Worm (Caenorhabditis elegans) whole organism, mixed stage, embryonic: ENCODE results near the gene Y44A6B.3.

Source experiments
- elt-1 ChIP-seq: sonication (generic microtip); optimal IDR thresholded peaks from 2 replicates; lab custom pipeline; 2017; ENCODE audit warnings: missing genetic modification characterization, mild to moderate bottlenecking, missing compliant biosample characterization, antibody characterized with exemption, moderate library complexity, borderline replicate concordance; ENCODE audit not compliant: insufficient read depth
- flh-1 ChIP-seq: fragments of 200-800 bp; sonication (Bioruptor generic); optimal IDR thresholded peaks from 2 replicates; lab custom pipeline; 2018; ENCODE audit warnings: mild to moderate bottlenecking, missing genetic modification characterization, moderate library complexity, missing compliant biosample characterization
- lsy-2 ChIP-seq: fragments of 150-350 bp; optimal IDR thresholded peaks from 2 replicates; lab custom pipeline; 2014; ENCODE audit warnings: missing biosample characterization, missing genetic modification characterization
- mep-1 ChIP-seq: fragments of 150-350 bp; optimal IDR thresholded peaks from 2 replicates; lab custom pipeline; 2017; ENCODE audit warnings: missing biosample characterization, missing genetic modification reagents, missing genetic modification characterization, inconsistent platforms
- mls-2 ChIP-seq: sonication (generic microtip); optimal IDR thresholded peaks from 2 replicates; lab custom pipeline; 2016; ENCODE audit warnings: mild to moderate bottlenecking, missing genetic modification characterization, moderate library complexity, missing compliant biosample characterization
- nhr-237 ChIP-seq: fragments of 150-350 bp; optimal IDR thresholded peaks from 2 replicates; lab custom pipeline; 2014; ENCODE audit warnings: missing biosample characterization, missing genetic modification characterization
- snpc-4 ChIP-seq: fragments of 150-350 bp; optimal IDR thresholded peaks from 2 replicates; lab custom pipeline; 2014; ENCODE audit warnings: missing biosample characterization, missing genetic modification characterization

DNA sequence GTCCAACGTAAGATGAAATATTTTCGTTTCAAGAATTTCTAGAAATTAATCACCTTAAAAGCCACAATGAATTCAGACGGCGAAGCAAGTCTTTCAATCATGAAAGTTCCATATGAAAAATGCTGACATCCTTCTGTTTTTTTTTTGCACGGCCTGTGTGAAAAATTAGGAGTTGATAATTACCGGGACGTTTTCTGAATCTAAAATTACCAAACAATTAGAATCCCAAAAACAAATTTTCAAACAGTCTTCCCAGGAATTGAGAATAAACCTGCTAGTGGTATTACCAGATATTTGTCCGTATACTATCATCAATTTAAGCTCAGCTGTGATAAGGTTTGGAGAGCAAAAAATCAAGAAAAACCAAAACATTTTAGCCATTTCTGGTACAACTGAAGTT, at the start of gene Y44A6B.3:
- TF ChIP-seq elt-1 = no peak
- no peak for TF ChIP-seq flh-1
- TF ChIP-seq snpc-4 (tag; lab: Kevin White, UChicago) = no peak
- no peak for TF ChIP-seq nhr-237 (tag; lab: Kevin White, UChicago)
- no peak for TF ChIP-seq mep-1 (tag; lab: Kevin White, UChicago)
- TF ChIP-seq lsy-2 (tag; lab: Kevin White, UChicago) = no peak
- no peak for TF ChIP-seq mls-2 (tag; lab: Kevin White, UChicago)
